Worm (Caenorhabditis elegans) whole organism, midembryonic: ENCODE data around the gene gbf-1.

ENCODE experiments used
- flt-1 ChIP-seq: fragments of 200-800 bp; sonication (Bioruptor generic); IDR thresholded peaks from 2 replicates; pipeline ENCODE4 v1.3.6; 2022; ENCODE audit warnings: missing genetic modification characterization, missing compliant biosample characterization
- ref-1 ChIP-seq: fragments of 200-800 bp; sonication (Bioruptor generic); conservative IDR thresholded peaks from 2 replicates; pipeline ENCODE4 v1.3.6; 2022; ENCODE audit warnings: missing genetic modification reagents, missing genetic modification characterization, missing compliant biosample characterization
- tab-1 ChIP-seq: fragments of 200-800 bp; sonication (Bioruptor generic); IDR thresholded peaks from 2 replicates; pipeline ENCODE4 v1.3.6; 2022; ENCODE audit warnings: missing genetic modification characterization, missing compliant biosample characterization
- ztf-29 ChIP-seq: fragments of 200-800 bp; sonication (Bioruptor generic); IDR thresholded peaks from 2 replicates; pipeline ENCODE4 v1.3.6; 2022; ENCODE audit warnings: missing genetic modification reagents, missing genetic modification characterization, missing compliant biosample characterization

ce11 chrIII:11822407-11822806 lies 48.9 kb upstream of the gbf-1 start, which contains the start of gene maa-1:
- TF ChIP-seq tab-1 (GFP tag; lab: Robert Waterston, UW) (no peak), ref-1 (GFP tag; lab: Robert Waterston, UW) (no peak), flt-1 (GFP tag; lab: Robert Waterston, UW) (no peak), ztf-29 (GFP tag; lab: Robert Waterston, UW) (no peak)
